Worm (Caenorhabditis elegans) whole organism, late embryonic: ENCODE measurements around the gene R07B7.2.

ENCODE experiments used
- C38D4.7 ChIP-seq: fragments of 200-800 bp; sonication (Bioruptor generic); optimal IDR thresholded peaks from 2 replicates; lab custom pipeline; 2018; ENCODE audit warnings: mild to moderate bottlenecking, missing genetic modification characterization, moderate library complexity, missing compliant biosample characterization
- T23F11.4 ChIP-seq: fragments of 200-800 bp; sonication (Bioruptor generic); optimal IDR thresholded peaks from 2 replicates; lab custom pipeline; 2018; ENCODE audit warnings: mild to moderate bottlenecking, missing genetic modification characterization, missing compliant biosample characterization
- ceh-18 ChIP-seq: sonication (generic microtip); optimal IDR thresholded peaks from 2 replicates; lab custom pipeline; 2016; ENCODE audit warnings: missing genetic modification characterization, missing compliant biosample characterization
- elt-4 ChIP-seq: sonication (generic microtip); optimal IDR thresholded peaks from 2 replicates; lab custom pipeline; 2016; ENCODE audit warnings: missing genetic modification characterization, missing compliant biosample characterization
- eyg-1 ChIP-seq: sonication (generic microtip); optimal IDR thresholded peaks from 2 replicates; lab custom pipeline; 2016; ENCODE audit warnings: missing genotype, missing genetic modification characterization, missing compliant biosample characterization
- nfya-1 ChIP-seq: sonication (generic microtip); optimal IDR thresholded peaks from 2 replicates; lab custom pipeline; 2017; ENCODE audit warnings: missing genetic modification characterization, mild to moderate bottlenecking, missing compliant biosample characterization, antibody characterized with exemption, moderate library complexity

- no peak for TF ChIP-seq T23F11.4 (GFP tag; lab: Kevin White, UChicago)
- no peak for TF ChIP-seq eyg-1 (tag; lab: Kevin White, UChicago)
- TF ChIP-seq C38D4.7 (GFP tag; lab: Kevin White, UChicago), result no peak
- TF ChIP-seq ceh-18 (tag; lab: Kevin White, UChicago), result no peak
- TF ChIP-seq elt-4 (tag; lab: Kevin White, UChicago), result no peak
- no peak for TF ChIP-seq nfya-1 (tag; lab: Kevin White, UChicago)
These were observed 10.9 kb upstream of the R07B7.2 start, which contains the start of gene kmo-1 for ce11 chrV:12070419-12070818.
